Worm (Caenorhabditis elegans): ENCODE data around the gene lig-4.

Gene lig-4

ce11 chrIII:7557930-7558470 is 36.7 kb downstream of the lig-4 start:
- TF ChIP-seq lin-26 (GFP tag; IDR thresholded peaks at IDR 0.05) (no peak), T07F8.4 (tag; optimal IDR thresholded peaks at IDR 0.05) (no peak), aptf-2 (GFP tag; conservative IDR thresholded peaks at IDR 0.05) (no peak), tbx-9 (tag; optimal IDR thresholded peaks at IDR 0.05; ENCODE audit: borderline replicate concordance) (no peak), ets-4 (GFP tag; optimal IDR thresholded peaks at IDR 0.05) (no peak), ztf-25 (GFP tag; IDR thresholded peaks at IDR 0.05) (no peak), ccch-3 (GFP tag; optimal IDR thresholded peaks at IDR 0.05) (no peak), pbrm-1 (GFP tag; IDR thresholded peaks at IDR 0.05) (no peak), aptf-3 (GFP tag; IDR thresholded peaks at IDR 0.05) (no peak), somi-1 (GFP tag; optimal IDR thresholded peaks at IDR 0.05) (no peak), ekl-4 (GFP tag; IDR thresholded peaks at IDR 0.05) (no peak), madf-10 (tag; optimal IDR thresholded peaks at IDR 0.05) (no peak), T26A5.8 (tag; optimal IDR thresholded peaks at IDR 0.05) (no peak), nhr-179 (tag; optimal IDR thresholded peaks at IDR 0.05) (no peak), lin-35 (GFP tag; optimal IDR thresholded peaks at IDR 0.05) (no peak), B0261.1 (tag; optimal IDR thresholded peaks at IDR 0.05) (no peak), C17E4.6 (GFP tag; IDR thresholded peaks at IDR 0.05) (no peak), ceh-58 (GFP tag; IDR thresholded peaks at IDR 0.05) (no peak), F10E7.11 (tag; optimal IDR thresholded peaks at IDR 0.05) (no peak), rpc-1 (optimal IDR thresholded peaks at IDR 0.05) (no peak), rpc-1 (tag; optimal IDR thresholded peaks at IDR 0.05) (no peak)

DNA sequence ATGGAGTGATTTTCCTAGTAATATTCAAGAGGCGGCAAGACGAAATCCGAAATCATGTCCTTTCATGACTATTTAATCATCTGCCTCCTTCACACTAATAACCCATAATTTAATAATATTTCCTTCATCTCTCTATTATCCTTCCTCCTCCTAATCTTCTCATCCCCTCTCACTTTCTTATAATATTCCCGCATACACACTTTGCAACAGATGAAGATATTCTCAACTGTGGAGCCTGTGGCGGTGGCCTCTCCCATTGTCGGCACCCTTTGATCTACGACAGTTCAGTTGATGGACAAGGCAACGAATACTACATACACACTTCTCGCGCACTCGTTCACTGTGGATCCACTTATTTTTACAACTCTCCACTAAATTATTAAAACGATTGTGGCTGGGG is 37.4 kb downstream of the lig-4 start:
- TF ChIP-seq F39B2.1 (GFP tag; IDR thresholded peaks at IDR 0.05) (no peak), bed-2 (GFP tag; IDR thresholded peaks at IDR 0.05) (no peak), nfya-1 (tag; optimal IDR thresholded peaks at IDR 0.05; ENCODE audit: borderline replicate concordance, insufficient read depth) (no peak)

ce11 chrIII:7559869-7560268 is 38.6 kb downstream of the lig-4 start:
- no peak for TF ChIP-seq unc-130 (GFP tag; optimal IDR thresholded peaks at IDR 0.05)
- TF ChIP-seq ceh-100 (GFP tag; IDR thresholded peaks at IDR 0.05), result no peak
- no peak for TF ChIP-seq F22D6.2 (tag; optimal IDR thresholded peaks at IDR 0.05)
- no peak for TF ChIP-seq F57C9.4 (tag; optimal IDR thresholded peaks at IDR 0.05)
- no peak for TF ChIP-seq cebp-1 (GFP tag; IDR thresholded peaks at IDR 0.05)
- TF ChIP-seq cebp-1 (tag; optimal IDR thresholded peaks at IDR 0.05), result no peak
- TF ChIP-seq bed-2 (GFP tag; IDR thresholded peaks at IDR 0.05), result no peak
- TF ChIP-seq C06A6.2 (GFP tag; conservative IDR thresholded peaks at IDR 0.05), result no peak

DNA sequence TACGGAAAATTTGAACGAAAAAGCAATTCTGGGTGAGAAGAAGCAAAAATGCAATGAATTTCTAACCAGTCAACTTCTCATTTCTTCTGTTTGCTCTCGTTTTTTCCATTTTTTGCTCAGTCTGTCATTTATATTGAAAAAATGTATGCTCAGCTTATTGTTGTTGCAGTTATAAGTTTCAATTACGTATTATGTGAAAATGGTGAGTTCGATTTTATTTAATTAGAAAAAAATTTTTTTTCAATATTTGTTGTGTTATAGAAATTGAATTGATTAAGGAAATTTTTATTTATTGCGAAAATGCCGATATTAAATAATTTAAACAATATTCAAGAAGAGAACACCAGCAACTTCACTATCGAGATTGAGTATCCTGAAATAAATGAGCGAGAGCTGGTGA is 40.6 kb downstream of the lig-4 start, which contains the start of gene lgc-12:
Gene lgc-12, plus strand, starts transcription at position 301 of the 400 bp plus-strand sequence.
- TF ChIP-seq athp-1 (tag; optimal IDR thresholded peaks at IDR 0.05), result no peak
- no peak for TF ChIP-seq ztf-28 (GFP tag; IDR thresholded peaks at IDR 0.05)
- no peak for TF ChIP-seq madf-8 (GFP tag; conservative IDR thresholded peaks at IDR 0.05)
- no peak for TF ChIP-seq ceh-100 (GFP tag; IDR thresholded peaks at IDR 0.05)
- TF ChIP-seq madf-6 (GFP tag; IDR thresholded peaks at IDR 0.05), result no peak
- no peak for TF ChIP-seq ztf-18 (tag; optimal IDR thresholded peaks at IDR 0.05)
- TF ChIP-seq zfh-2 (GFP tag; conservative IDR thresholded peaks at IDR 0.05), result no peak
- TF ChIP-seq unc-130 (GFP tag; optimal IDR thresholded peaks at IDR 0.05), result no peak
- no peak for TF ChIP-seq egl-18 (GFP tag; IDR thresholded peaks at IDR 0.05)
